Fruit fly (Drosophila melanogaster): ENCODE data around the gene CG18170.

DNA sequence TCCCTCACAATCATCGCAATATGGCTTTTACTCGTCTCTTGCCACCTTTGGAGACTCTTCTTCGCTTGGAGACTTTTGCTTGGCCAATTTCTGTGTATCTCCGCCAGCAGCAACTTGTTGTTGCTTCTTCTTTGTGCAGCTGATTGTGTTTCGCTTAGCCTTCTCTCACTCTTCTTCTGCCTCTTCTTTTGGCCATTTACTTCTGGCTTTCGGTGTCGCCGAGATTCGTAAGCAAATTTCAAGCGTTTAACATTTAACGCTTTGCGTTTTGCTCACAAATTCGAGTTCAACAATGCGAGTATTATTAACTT, 32.8 kb upstream of the CG18170 start:
- TF ChIP-seq Snoo (tag; optimal IDR thresholded peaks at IDR 0.05), result no peak
- peak; percentile 44 for TF ChIP-seq EcR (GFP tag; optimal IDR thresholded peaks at IDR 0.05)
- no peak for TF ChIP-seq CG34367 (tag; optimal IDR thresholded peaks at IDR 0.05)
- no peak for TF ChIP-seq CG13204 (GFP tag; optimal IDR thresholded peaks at IDR 0.05)
- TF ChIP-seq Ets98B (GFP tag; IDR thresholded peaks at IDR 0.05), result no peak
- TF ChIP-seq CG17806 (tag; optimal IDR thresholded peaks at IDR 0.05), result no peak
